Worm (Caenorhabditis elegans): ENCODE data around the gene F54B11.5.

ce11 chrX:13631122-13631672 lies 35.3 kb upstream of the F54B11.5 start, which contains the start of gene nlg-1:
- no peak for TF ChIP-seq nfya-1 (tag; optimal IDR thresholded peaks at IDR 0.05)
- TF ChIP-seq madf-2 (tag; optimal IDR thresholded peaks at IDR 0.05): no peak
- no peak for TF ChIP-seq pha-4 (tag; optimal IDR thresholded peaks at IDR 0.05)
- no peak for TF ChIP-seq ceh-24 (tag; optimal IDR thresholded peaks at IDR 0.05)
- TF ChIP-seq fkh-10 (GFP tag; optimal IDR thresholded peaks at IDR 0.05): no peak
- TF ChIP-seq elt-4 (tag; optimal IDR thresholded peaks at IDR 0.05): no peak
- TF ChIP-seq hlh-6 (tag; optimal IDR thresholded peaks at IDR 0.05): no peak
- no peak for TF ChIP-seq ama-1 (optimal IDR thresholded peaks at IDR 0.05)
- TF ChIP-seq nhr-11 (tag; optimal IDR thresholded peaks at IDR 0.05): no peak
- no peak for TF ChIP-seq ref-2 (tag; optimal IDR thresholded peaks at IDR 0.05)
- TF ChIP-seq pax-1 (tag; optimal IDR thresholded peaks at IDR 0.05): no peak
